1 fruit fly cellular context compared by ENCODE assay signal in the genomic region with DNA sequence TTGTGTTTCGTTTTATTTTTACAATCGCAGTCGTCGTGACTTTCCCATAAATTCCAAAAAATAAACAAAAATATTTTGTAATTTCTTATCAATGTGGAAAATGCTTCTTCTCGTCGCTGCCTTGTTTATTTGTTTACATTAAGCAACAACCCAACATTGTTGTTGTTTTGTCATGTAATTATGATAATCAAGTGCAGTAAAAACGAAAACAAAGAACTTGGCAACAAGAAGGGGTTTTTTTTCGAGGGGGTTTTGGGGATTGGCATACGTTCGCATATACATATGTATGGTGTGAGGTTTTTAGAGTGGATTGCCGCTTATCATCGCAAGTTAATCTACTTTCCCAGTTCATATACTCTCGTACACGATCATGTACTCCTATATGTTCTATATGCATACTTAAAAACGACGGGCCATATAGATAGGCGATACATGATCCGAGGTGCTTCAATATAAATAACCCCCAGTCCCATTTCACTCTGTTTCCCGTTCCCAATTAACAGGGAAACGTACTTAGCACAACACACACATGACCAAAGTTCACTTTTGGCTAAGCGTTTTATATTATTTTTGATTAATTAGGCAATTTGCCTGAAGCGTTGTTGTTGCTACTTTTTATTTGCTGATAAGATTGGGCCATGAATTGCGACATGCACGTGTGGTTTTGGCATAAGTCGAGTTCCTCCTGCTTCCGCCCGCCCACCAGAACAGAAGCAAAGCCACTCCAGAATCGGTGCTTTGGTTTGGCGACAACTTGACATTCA.
TF ChIP-seq lines count a peak whose summit lies in the region.

No protein-coding gene starts in this region.

TF ChIP-seq in whole organism, embryonic, 481 proteins besides CTCF, POLR2A, EP300 and RAD21 (continued from another document):
- TF ChIP-seq CG16863 (GFP tag; optimal IDR thresholded peaks at IDR 0.05; lab: Kevin White, UChicago), result no peak
- TF ChIP-seq Eip74EF (GFP tag; optimal IDR thresholded peaks at IDR 0.05; lab: Kevin White, UChicago), result peak in 1 of 2 experiments; percentile 27
- TF ChIP-seq Adf1 (GFP tag; IDR thresholded peaks at IDR 0.05; lab: Robert Waterston, UW), result no peak
- no peak for TF ChIP-seq Sry-δ (GFP tag; optimal IDR thresholded peaks at IDR 0.05; lab: Kevin White, UChicago)
- TF ChIP-seq vvl (GFP tag; IDR thresholded peaks at IDR 0.05; lab: Robert Waterston, UW), result peak; percentile 40; the same call in 1 of the 2 replicates
- TF ChIP-seq Asciz (GFP tag; optimal IDR thresholded peaks at IDR 0.05; lab: Kevin White, UChicago), result peak; percentile 59
- TF ChIP-seq CG17361 (GFP tag; IDR thresholded peaks at IDR 0.05; lab: Robert Waterston, UW), result no peak
- no peak for TF ChIP-seq mld (GFP tag; IDR thresholded peaks at IDR 0.05; lab: Robert Waterston, UW; ENCODE audit: partially characterized antibody)
- TF ChIP-seq Hr3 (GFP tag; optimal IDR thresholded peaks at IDR 0.05; lab: Kevin White, UChicago), result no peak
- TF ChIP-seq ind (GFP tag; optimal IDR thresholded peaks at IDR 0.05; lab: Kevin White, UChicago), result no peak
- no peak for TF ChIP-seq CG17802 (tag; optimal IDR thresholded peaks at IDR 0.05; lab: Kevin White, UChicago)
- TF ChIP-seq CG6854 (GFP tag; optimal IDR thresholded peaks at IDR 0.05; lab: Kevin White, UChicago), result no peak
- no peak for TF ChIP-seq Camta (GFP tag; optimal IDR thresholded peaks at IDR 0.05; lab: Kevin White, UChicago)
- no peak for TF ChIP-seq prd (optimal IDR thresholded peaks at IDR 0.05; lab: Kevin White, UChicago)
- no peak for TF ChIP-seq prd (GFP tag; IDR thresholded peaks at IDR 0.05; lab: Robert Waterston, UW)
- peak; percentile 29 for TF ChIP-seq HmgZ (tag; optimal IDR thresholded peaks at IDR 0.05; lab: Kevin White, UChicago)
- TF ChIP-seq jumu (GFP tag; optimal IDR thresholded peaks at IDR 0.05; lab: Kevin White, UChicago), result no peak
- TF ChIP-seq run (tag; optimal IDR thresholded peaks at IDR 0.05; lab: Kevin White, UChicago), result peak; percentile 15
- TF ChIP-seq ems (GFP tag; optimal IDR thresholded peaks at IDR 0.05; lab: Kevin White, UChicago), result no peak
- TF ChIP-seq CG2889 (GFP tag; IDR thresholded peaks at IDR 0.05; lab: Robert Waterston, UW), result no peak
- no peak for TF ChIP-seq kah (GFP tag; optimal IDR thresholded peaks at IDR 0.05; lab: Kevin White, UChicago)
- TF ChIP-seq CG1602 (GFP tag; optimal IDR thresholded peaks at IDR 0.05; lab: Kevin White, UChicago), result no peak
- no peak for TF ChIP-seq CG5245 (GFP tag; optimal IDR thresholded peaks at IDR 0.05; lab: Kevin White, UChicago)
- TF ChIP-seq CG18619 (GFP tag; optimal IDR thresholded peaks at IDR 0.05; lab: Kevin White, UChicago), result no peak
- TF ChIP-seq Oli (tag; optimal IDR thresholded peaks at IDR 0.05; lab: Kevin White, UChicago), result no peak
- peak; percentile 29 for TF ChIP-seq CG5180 (GFP tag; optimal IDR thresholded peaks at IDR 0.05; lab: Kevin White, UChicago)
- no peak for TF ChIP-seq CG3065 (GFP tag; optimal IDR thresholded peaks at IDR 0.05; lab: Kevin White, UChicago)
- peak; percentile 18 for TF ChIP-seq odd (GFP tag; optimal IDR thresholded peaks at IDR 0.05; lab: Kevin White, UChicago)
- no peak for TF ChIP-seq usp (GFP tag; optimal IDR thresholded peaks at IDR 0.05; lab: Kevin White, UChicago)
- no peak for TF ChIP-seq vfl (GFP tag; optimal IDR thresholded peaks at IDR 0.05; lab: Kevin White, UChicago)
- no peak for TF ChIP-seq CG1529 (GFP tag; optimal IDR thresholded peaks at IDR 0.05; lab: Kevin White, UChicago)
- TF ChIP-seq dm (GFP tag; optimal IDR thresholded peaks at IDR 0.05; lab: Kevin White, UChicago), result no peak
- no peak for TF ChIP-seq sim (GFP tag; IDR thresholded peaks at IDR 0.05; lab: Robert Waterston, UW)
- TF ChIP-seq CG3163 (GFP tag; optimal IDR thresholded peaks at IDR 0.05; lab: Kevin White, UChicago), result no peak
- TF ChIP-seq CG10462 (GFP tag; optimal IDR thresholded peaks at IDR 0.05; lab: Kevin White, UChicago), result no peak
- TF ChIP-seq Nf-YA (GFP tag; IDR thresholded peaks at IDR 0.05; lab: Robert Waterston, UW), result no peak
- peak; percentile 15 for TF ChIP-seq CG13424 (tag; optimal IDR thresholded peaks at IDR 0.05; lab: Kevin White, UChicago)
- TF ChIP-seq CG12299 (tag; optimal IDR thresholded peaks at IDR 0.05; lab: Kevin White, UChicago), result peak; percentile 12
- no peak for TF ChIP-seq CG7372 (GFP tag; IDR thresholded peaks at IDR 0.05; lab: Robert Waterston, UW)
- no peak for TF ChIP-seq CG11560 (tag; IDR thresholded peaks at IDR 0.05; lab: Robert Waterston, UW)
- TF ChIP-seq phol (tag; optimal IDR thresholded peaks at IDR 0.05; lab: Kevin White, UChicago), result no peak
- no peak for TF ChIP-seq CoRest (tag; optimal IDR thresholded peaks at IDR 0.05; lab: Kevin White, UChicago)
- TF ChIP-seq bab2 (GFP tag; optimal IDR thresholded peaks at IDR 0.05; lab: Kevin White, UChicago), result no peak
- no peak for TF ChIP-seq zf30C (GFP tag; optimal IDR thresholded peaks at IDR 0.05; lab: Kevin White, UChicago)
- TF ChIP-seq dysf (GFP tag; IDR thresholded peaks at IDR 0.05; lab: Robert Waterston, UW), result no peak
- TF ChIP-seq CG32532 (GFP tag; IDR thresholded peaks at IDR 0.05; lab: Robert Waterston, UW), result no peak
- TF ChIP-seq Jarid2 (GFP tag; optimal IDR thresholded peaks at IDR 0.05; lab: Kevin White, UChicago), result no peak
- TF ChIP-seq CG2875 (GFP tag; optimal IDR thresholded peaks at IDR 0.05; lab: Kevin White, UChicago), result no peak
- no peak for TF ChIP-seq CG10209 (GFP tag; optimal IDR thresholded peaks at IDR 0.05; lab: Kevin White, UChicago)
- TF ChIP-seq bowl (GFP tag; IDR thresholded peaks at IDR 0.05; lab: Robert Waterston, UW), result no peak
- no peak for TF ChIP-seq Usf (GFP tag; optimal IDR thresholded peaks at IDR 0.05; lab: Kevin White, UChicago)
- TF ChIP-seq Optix (GFP tag; IDR thresholded peaks at IDR 0.05; lab: Robert Waterston, UW), result no peak
- no peak for TF ChIP-seq CG10565 (GFP tag; optimal IDR thresholded peaks at IDR 0.05; lab: Kevin White, UChicago)
- peak; percentile 25 for TF ChIP-seq CG34376 (GFP tag; optimal IDR thresholded peaks at IDR 0.05; lab: Kevin White, UChicago)
- no peak for TF ChIP-seq gt (GFP tag; IDR thresholded peaks at IDR 0.05; lab: Robert Waterston, UW)
- TF ChIP-seq CG15479 (GFP tag; optimal IDR thresholded peaks at IDR 0.05; lab: Kevin White, UChicago), result no peak
- no peak for TF ChIP-seq lbe (GFP tag; optimal IDR thresholded peaks at IDR 0.05; lab: Kevin White, UChicago)
- TF ChIP-seq cad (GFP tag; optimal IDR thresholded peaks at IDR 0.05; lab: Kevin White, UChicago), result no peak
- TF ChIP-seq kni (GFP tag; optimal IDR thresholded peaks at IDR 0.05; lab: Kevin White, UChicago), result no peak
- no peak for TF ChIP-seq amos (GFP tag; IDR thresholded peaks at IDR 0.05; lab: Robert Waterston, UW; ENCODE audit: partially characterized antibody)
- no peak for TF ChIP-seq slbo (GFP tag; IDR thresholded peaks at IDR 0.05; lab: Robert Waterston, UW)
- TF ChIP-seq CG15696 (tag; optimal IDR thresholded peaks at IDR 0.05; lab: Kevin White, UChicago), result no peak
- TF ChIP-seq tap (tag; optimal IDR thresholded peaks at IDR 0.05; lab: Kevin White, UChicago), result peak; percentile 26
- TF ChIP-seq fd64A (GFP tag; optimal IDR thresholded peaks at IDR 0.05; lab: Kevin White, UChicago), result peak; percentile 61
- TF ChIP-seq Opbp (GFP tag; IDR thresholded peaks at IDR 0.05; lab: Robert Waterston, UW; ENCODE audit: partially characterized antibody), result no peak
- TF ChIP-seq Vsx1 (GFP tag; optimal IDR thresholded peaks at IDR 0.05; lab: Kevin White, UChicago), result no peak
- no peak for TF ChIP-seq Ada2b (GFP tag; IDR thresholded peaks at IDR 0.05; lab: Robert Waterston, UW)
- TF ChIP-seq ato (GFP tag; IDR thresholded peaks at IDR 0.05; lab: Robert Waterston, UW; ENCODE audit: partially characterized antibody), result no peak
- peak; percentile 23 for TF ChIP-seq CG11723 (GFP tag; optimal IDR thresholded peaks at IDR 0.05; lab: Kevin White, UChicago)
- no peak for TF ChIP-seq psq (GFP tag; optimal IDR thresholded peaks at IDR 0.05; lab: Kevin White, UChicago)
- no peak for TF ChIP-seq so (GFP tag; IDR thresholded peaks at IDR 0.05; lab: Robert Waterston, UW)
